Worm (Caenorhabditis elegans): ENCODE data around the gene Y17G9A.3.

ce11 chrIV:4858573-4858972 lies at the start of gene Y17G9A.3:
- TF ChIP-seq klf-2 (GFP tag; conservative IDR thresholded peaks at IDR 0.05): no peak
- TF ChIP-seq flt-1 (GFP tag; IDR thresholded peaks at IDR 0.05): no peak
- TF ChIP-seq ztf-29 (GFP tag; IDR thresholded peaks at IDR 0.05): no peak
- TF ChIP-seq tab-1 (GFP tag; IDR thresholded peaks at IDR 0.05): no peak
- no peak for TF ChIP-seq cog-1 (tag; optimal IDR thresholded peaks at IDR 0.05)
- TF ChIP-seq ref-1 (GFP tag; conservative IDR thresholded peaks at IDR 0.05): no peak
- TF ChIP-seq med-1 (GFP tag; optimal IDR thresholded peaks at IDR 0.05; ENCODE audit: insufficient read depth): no peak
- TF ChIP-seq ztf-23 (GFP tag; IDR thresholded peaks at IDR 0.05): no peak

Measured in whole organism, midembryonic.